Worm (Caenorhabditis elegans) whole organism, young adult: ENCODE results near the gene spsb-1.

Experiments
- K12H6.12 ChIP-seq: fragments of 200-800 bp; sonication (Bioruptor generic); optimal IDR thresholded peaks from 2 replicates; lab custom pipeline; 2018; ENCODE audit warnings: mild to moderate bottlenecking, missing genetic modification characterization, missing compliant biosample characterization
- gei-17 ChIP-seq: fragments of 200-800 bp; sonication (Bioruptor generic); optimal IDR thresholded peaks from 2 replicates; lab custom pipeline; 2018; ENCODE audit warnings: mild to moderate bottlenecking, missing genetic modification characterization, missing compliant biosample characterization

DNA sequence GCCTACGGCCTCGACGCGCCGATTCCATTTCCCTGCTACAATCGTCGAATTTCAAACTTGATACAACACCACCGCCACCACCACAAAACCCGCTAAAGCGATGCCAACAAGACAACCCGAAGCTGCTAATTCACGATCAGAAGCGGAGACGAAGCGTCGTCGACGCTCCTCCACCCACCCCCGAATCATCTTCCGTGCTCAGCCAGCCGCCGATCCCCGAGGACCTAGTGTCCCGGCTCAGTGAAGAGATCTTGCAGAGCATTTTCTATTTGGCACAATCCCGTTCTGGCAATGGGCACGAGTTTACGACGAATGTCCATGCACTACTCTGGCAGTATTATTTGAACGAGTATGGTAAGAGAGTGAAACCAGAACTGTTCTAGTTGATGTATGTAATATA is 22.1 kb downstream of the spsb-1 start:
- TF ChIP-seq gei-17 (no peak), K12H6.12 (tag; lab: Kevin White, UChicago) (no peak)
